In the genomic region with DNA sequence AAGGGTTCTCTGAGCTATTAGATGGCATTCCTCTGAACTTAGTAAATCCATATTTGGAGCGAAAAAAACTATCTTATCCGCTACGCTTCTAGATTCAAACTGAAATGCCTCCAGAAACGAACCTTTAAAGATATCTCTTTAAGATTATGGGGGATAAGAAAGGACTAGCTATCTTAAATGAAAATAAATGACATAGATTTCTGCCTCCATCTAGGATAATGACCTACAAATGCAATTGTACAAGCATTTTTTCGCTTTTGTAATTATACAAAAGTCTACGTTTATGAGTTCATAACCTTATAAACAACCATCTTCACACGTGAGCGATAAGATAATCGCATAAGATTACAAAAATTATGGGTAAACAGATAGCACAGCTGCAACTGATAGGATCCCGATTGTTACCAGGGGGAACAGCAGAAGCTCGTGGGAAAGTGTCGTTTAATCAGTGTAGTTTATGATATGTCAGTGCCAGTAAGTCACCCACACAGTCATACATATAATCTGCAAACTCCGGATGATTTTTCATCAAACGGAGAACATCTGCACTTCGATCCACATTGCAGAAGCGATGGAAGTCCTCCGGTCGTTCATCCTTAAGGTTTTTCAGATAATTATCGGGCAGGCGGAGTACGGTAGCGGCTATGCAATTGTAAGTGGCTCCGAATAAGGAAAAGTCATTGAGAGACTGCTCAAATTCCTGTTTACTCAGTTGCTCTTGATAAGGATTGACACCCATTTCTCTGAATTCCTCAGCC, we compare ENCODE assay signal across 4 fruit fly cellular contexts.
A peak's percentile ranks its signal among the peaks of the same experiment; 100 is the strongest.
TF ChIP-seq lines count a peak whose summit lies in the region.

A gene (minus strand): TSS at position 51 of the 758 bp plus-strand sequence.

- TF ChIP-seq CTCF in whole organism, embryonic (GFP tag; optimal IDR thresholded peaks at IDR 0.05; lab: Kevin White, UChicago): no peak

TF ChIP-seq in whole organism, adult, 20 proteins besides CTCF, POLR2A, EP300 and RAD21:
- TF ChIP-seq Hr96 (GFP tag; optimal IDR thresholded peaks at IDR 0.05; lab: Kevin White, UChicago) (no peak), cic (GFP tag; optimal IDR thresholded peaks at IDR 0.05; lab: Kevin White, UChicago) (peak; percentile 79)
TF ChIP-seq in whole organism, adult: peak in this region for 1.

TF ChIP-seq in whole organism, embryonic, 481 proteins besides CTCF, POLR2A, EP300 and RAD21:
- TF ChIP-seq bigmax (GFP tag; optimal IDR thresholded peaks at IDR 0.05; lab: Kevin White, UChicago) (no peak), CG10366 (GFP tag; IDR thresholded peaks at IDR 0.05; lab: Robert Waterston, UW) (no peak), crp (GFP tag; optimal IDR thresholded peaks at IDR 0.05; lab: Kevin White, UChicago) (no peak), Side (GFP tag; optimal IDR thresholded peaks at IDR 0.05; lab: Kevin White, UChicago) (no peak), trem (tag; optimal IDR thresholded peaks at IDR 0.05; lab: Kevin White, UChicago) (no peak), CG8290 (GFP tag; optimal IDR thresholded peaks at IDR 0.05; lab: Kevin White, UChicago) (no peak), CG8290 (tag; optimal IDR thresholded peaks at IDR 0.05; lab: Kevin White, UChicago) (no peak), CG14050 (GFP tag; IDR thresholded peaks at IDR 0.05; lab: Robert Waterston, UW) (no peak), CoRest (tag; optimal IDR thresholded peaks at IDR 0.05; lab: Kevin White, UChicago) (no peak), rib (GFP tag; IDR thresholded peaks at IDR 0.05; lab: Robert Waterston, UW) (no peak), Ets65A (GFP tag; lab: Kevin White, UChicago) (peak; percentile 55), sens (GFP tag; lab: Kevin White, UChicago) (no peak), Aef1 (GFP tag; IDR thresholded peaks at IDR 0.05; lab: Robert Waterston, UW) (no peak), CG15479 (GFP tag; optimal IDR thresholded peaks at IDR 0.05; lab: Kevin White, UChicago) (peak; percentile 85), ind (GFP tag; optimal IDR thresholded peaks at IDR 0.05; lab: Kevin White, UChicago) (no peak), CG17361 (GFP tag; IDR thresholded peaks at IDR 0.05; lab: Robert Waterston, UW) (no peak)

TF ChIP-seq in whole organism, prepupa, 60 proteins besides CTCF, POLR2A, EP300 and RAD21:
- TF ChIP-seq CG6792 (GFP tag; optimal IDR thresholded peaks at IDR 0.05; lab: Kevin White, UChicago) (no peak), fkh (GFP tag; optimal IDR thresholded peaks at IDR 0.05; lab: Kevin White, UChicago) (peak; percentile 16), CG10669 (GFP tag; optimal IDR thresholded peaks at IDR 0.05; lab: Kevin White, UChicago) (no peak), vri (GFP tag; optimal IDR thresholded peaks at IDR 0.05; lab: Kevin White, UChicago) (peak; percentile 43), svp (GFP tag; lab: Kevin White, UChicago) (peak; percentile 88)

TF ChIP-seq in whole organism, pupa, 21 proteins besides CTCF, POLR2A, EP300 and RAD21:
- TF ChIP-seq CG32121 (GFP tag; IDR thresholded peaks at IDR 0.05; lab: Robert Waterston, UW): no peak
- peak; percentile 47 for TF ChIP-seq EcR (GFP tag; optimal IDR thresholded peaks at IDR 0.05; lab: Kevin White, UChicago)
